Worm (Caenorhabditis elegans) whole organism, young adult: ENCODE results near the gene srx-50.

Experiments used
- B0035.1 ChIP-seq: sonication (generic microtip); optimal IDR thresholded peaks from 2 replicates; lab custom pipeline; 2016; ENCODE audit warnings: missing genetic modification characterization, mild to moderate bottlenecking, missing compliant biosample characterization, missing genotype, missing genetic modification reagents
- B0261.1 ChIP-seq: sonication (generic microtip); optimal IDR thresholded peaks from 2 replicates; lab custom pipeline; 2016; ENCODE audit warnings: mild to moderate bottlenecking, missing genetic modification characterization, moderate library complexity, missing compliant biosample characterization
- F22D6.2 ChIP-seq: sonication (generic microtip); optimal IDR thresholded peaks from 2 replicates; lab custom pipeline; 2016; ENCODE audit warnings: mild to moderate bottlenecking, missing genetic modification characterization, missing compliant biosample characterization
- F37B4.10 ChIP-seq: fragments of 200-800 bp; sonication (Bioruptor generic); IDR thresholded peaks from 2 replicates; pipeline ENCODE4 v1.3.6; 2022; ENCODE audit warnings: missing genetic modification characterization, missing compliant biosample characterization
- K11D2.4 ChIP-seq: fragments of 200-800 bp; sonication (Bioruptor generic); IDR thresholded peaks from 2 replicates; pipeline ENCODE4 v1.3.6; 2022; ENCODE audit warnings: missing genetic modification reagents, missing genetic modification characterization, missing compliant biosample characterization
- T26A5.8 ChIP-seq: sonication (generic microtip); optimal IDR thresholded peaks from 2 replicates; lab custom pipeline; 2016; ENCODE audit warnings: missing genetic modification characterization, missing compliant biosample characterization
- Y53G8AR.9 ChIP-seq: fragments of 200-800 bp; sonication (Bioruptor generic); conservative IDR thresholded peaks from 2 replicates; pipeline ENCODE4 v1.3.6; 2022; ENCODE audit warnings: missing genetic modification reagents, missing genetic modification characterization, missing compliant biosample characterization
- Y79H2A.3 ChIP-seq: fragments of 200-800 bp; sonication (Bioruptor generic); conservative IDR thresholded peaks from 2 replicates; pipeline ENCODE4 v1.3.6; 2022; ENCODE audit warnings: missing genetic modification reagents, missing genetic modification characterization, missing compliant biosample characterization
- Y95B8A.8 ChIP-seq: fragments of 200-800 bp; sonication (Bioruptor generic); IDR thresholded peaks from 2 replicates; pipeline ENCODE4 v1.3.6; 2022; ENCODE audit warnings: missing genetic modification reagents, missing genetic modification characterization, missing compliant biosample characterization
- ZK185.1 ChIP-seq: sonication (generic microtip); optimal IDR thresholded peaks from 2 replicates; lab custom pipeline; 2016; ENCODE audit warnings: mild to moderate bottlenecking, missing genetic modification characterization, missing compliant biosample characterization; ENCODE audit not compliant: poor library complexity, severe bottlenecking
- akir-1 ChIP-seq: fragments of 200-800 bp; sonication (Bioruptor generic); optimal IDR thresholded peaks from 2 replicates; lab custom pipeline; 2018; ENCODE audit warnings: mild to moderate bottlenecking, missing genetic modification characterization, moderate library complexity, missing compliant biosample characterization
- cebp-1 ChIP-seq, 2 experiments: fragments of 200-800 bp in 1 of 2; sonication (Bioruptor generic) in 1 of 2; sonication (generic microtip) in 1 of 2; IDR thresholded peaks in 1 of 2; optimal IDR thresholded peaks in 1 of 2; 2 replicates each; pipeline versions ENCODE4 v1.3.6 to Lab custom; 2017 to 2022; ENCODE audit warnings: missing compliant biosample characterization in 2 of 2, missing genetic modification characterization in 2 of 2, mild to moderate bottlenecking in 1 of 2, missing genetic modification reagents in 1 of 2, moderate library complexity in 1 of 2
- cebp-2 ChIP-seq: fragments of 200-800 bp; sonication (Bioruptor generic); IDR thresholded peaks from 2 replicates; pipeline ENCODE4 v1.3.6; 2022; ENCODE audit warnings: missing genetic modification characterization, missing compliant biosample characterization
- ceh-100 ChIP-seq: fragments of 200-800 bp; sonication (Bioruptor generic); IDR thresholded peaks from 2 replicates; pipeline ENCODE4 v1.3.6; 2022; ENCODE audit warnings: missing genetic modification reagents, missing genetic modification characterization, missing compliant biosample characterization
- ceh-91 ChIP-seq: fragments of 200-800 bp; sonication (Bioruptor generic); IDR thresholded peaks from 2 replicates; pipeline ENCODE4 v1.3.6; 2022; ENCODE audit warnings: missing genetic modification reagents, missing genetic modification characterization, missing compliant biosample characterization
- dpl-1 ChIP-seq: fragments of 150-350 bp; optimal IDR thresholded peaks from 2 replicates; lab custom pipeline; 2014; ENCODE audit warnings: missing biosample characterization, missing genetic modification reagents, missing genetic modification characterization
- efl-1 ChIP-seq: fragments of 150-350 bp; optimal IDR thresholded peaks from 2 replicates; lab custom pipeline; 2014; ENCODE audit warnings: missing biosample characterization, missing genetic modification reagents, missing genetic modification characterization
- egl-18 ChIP-seq: fragments of 200-800 bp; sonication (Bioruptor generic); IDR thresholded peaks from 2 replicates; pipeline ENCODE4 v1.3.6; 2022; ENCODE audit warnings: missing genetic modification reagents, missing genetic modification characterization, missing compliant biosample characterization
- ekl-4 ChIP-seq: fragments of 200-800 bp; sonication (Bioruptor generic); IDR thresholded peaks from 2 replicates; pipeline ENCODE4 v1.3.6; 2022; ENCODE audit warnings: missing genetic modification reagents, missing genetic modification characterization, missing compliant biosample characterization
- fkh-3 ChIP-seq: sonication (generic microtip); optimal IDR thresholded peaks from 2 replicates; lab custom pipeline; 2016; ENCODE audit warnings: mild to moderate bottlenecking, missing genetic modification characterization, missing compliant biosample characterization
- hrde-1 ChIP-seq: sonication (generic microtip); optimal IDR thresholded peaks from 2 replicates; lab custom pipeline; 2016; ENCODE audit warnings: missing genetic modification characterization, mild to moderate bottlenecking, missing compliant biosample characterization, moderate library complexity, missing genotype, missing genetic modification reagents, borderline replicate concordance
- lag-1 ChIP-seq: fragments of 200-800 bp; sonication (Bioruptor generic); IDR thresholded peaks from 2 replicates; pipeline ENCODE4 v1.3.6; 2022; ENCODE audit warnings: missing genetic modification reagents, missing genetic modification characterization, missing compliant biosample characterization
- let-526 ChIP-seq: fragments of 200-800 bp; sonication (Bioruptor generic); IDR thresholded peaks from 2 replicates; pipeline ENCODE4 v1.3.6; 2022; ENCODE audit warnings: missing genetic modification reagents, missing genetic modification characterization, missing compliant biosample characterization
- let-607 ChIP-seq, 2 experiments: fragments of 200-800 bp in 1 of 2; sonication (Bioruptor generic) in 1 of 2; sonication (generic microtip) in 1 of 2; optimal IDR thresholded peaks; 2 replicates each; lab custom pipeline; 2016 to 2018; ENCODE audit warnings: mild to moderate bottlenecking in 2 of 2, missing compliant biosample characterization in 2 of 2, missing genetic modification characterization in 2 of 2, moderate library complexity in 2 of 2, missing genotype in 1 of 2
- lin-40 ChIP-seq: sonication (generic microtip); optimal IDR thresholded peaks from 2 replicates; lab custom pipeline; 2016; ENCODE audit warnings: missing genetic modification characterization, mild to moderate bottlenecking, missing compliant biosample characterization, missing genotype, missing genetic modification reagents
- lin-54 ChIP-seq: fragments of 200-800 bp; sonication (Bioruptor generic); optimal IDR thresholded peaks from 2 replicates; lab custom pipeline; 2018; ENCODE audit warnings: mild to moderate bottlenecking, missing genetic modification characterization, missing compliant biosample characterization
- madf-10 ChIP-seq: sonication (generic microtip); optimal IDR thresholded peaks from 2 replicates; lab custom pipeline; 2016; ENCODE audit warnings: mild to moderate bottlenecking, missing genetic modification characterization, missing compliant biosample characterization
- madf-3 ChIP-seq: fragments of 200-800 bp; sonication (Bioruptor generic); IDR thresholded peaks from 2 replicates; pipeline ENCODE4 v1.3.6; 2022; ENCODE audit warnings: missing genetic modification reagents, missing genetic modification characterization, missing compliant biosample characterization
- madf-8 ChIP-seq: fragments of 200-800 bp; sonication (Bioruptor generic); conservative IDR thresholded peaks from 2 replicates; pipeline ENCODE4 v1.3.6; 2022; ENCODE audit warnings: missing genetic modification reagents, missing genetic modification characterization, missing compliant biosample characterization
- mcd-1 ChIP-seq: fragments of 200-800 bp; sonication (Bioruptor generic); IDR thresholded peaks from 2 replicates; pipeline ENCODE4 v1.3.6; 2022; ENCODE audit warnings: missing genetic modification reagents, missing genetic modification characterization, missing compliant biosample characterization
- mel-28 ChIP-seq: sonication (generic microtip); optimal IDR thresholded peaks from 2 replicates; lab custom pipeline; 2016; ENCODE audit warnings: borderline replicate concordance, mild to moderate bottlenecking, missing genetic modification characterization, missing compliant biosample characterization
- mxl-1 ChIP-seq: sonication (generic microtip); optimal IDR thresholded peaks from 2 replicates; lab custom pipeline; 2016; ENCODE audit warnings: missing genetic modification characterization, missing compliant biosample characterization
- nfyb-1 ChIP-seq: fragments of 200-800 bp; sonication (Bioruptor generic); IDR thresholded peaks from 2 replicates; pipeline ENCODE4 v1.3.6; 2022; ENCODE audit warnings: missing genetic modification reagents, missing genetic modification characterization, missing compliant biosample characterization
- nhr-27 ChIP-seq: fragments of 200-800 bp; sonication (Bioruptor generic); optimal IDR thresholded peaks from 2 replicates; lab custom pipeline; 2018; ENCODE audit warnings: mild to moderate bottlenecking, missing genetic modification characterization, moderate library complexity, missing compliant biosample characterization
- nhr-90 ChIP-seq: sonication (generic microtip); optimal IDR thresholded peaks from 2 replicates; lab custom pipeline; 2016; ENCODE audit warnings: missing genotype, mild to moderate bottlenecking, missing genetic modification characterization, missing compliant biosample characterization
- pbrm-1 ChIP-seq: fragments of 200-800 bp; sonication (Bioruptor generic); IDR thresholded peaks from 2 replicates; pipeline ENCODE4 v1.3.6; 2022; ENCODE audit warnings: missing genetic modification reagents, missing genetic modification characterization, missing compliant biosample characterization
- pha-4 ChIP-seq: fragments of 150-350 bp; sonication (generic microtip); optimal IDR thresholded peaks from 2 replicates; lab custom pipeline; 2014; ENCODE audit warnings: missing biosample characterization, missing genetic modification reagents, missing genetic modification characterization
- rec-8 ChIP-seq, 2 experiments: sonication (generic microtip); optimal IDR thresholded peaks; 2 replicates each; lab custom pipeline; 2016; ENCODE audit warnings: mild to moderate bottlenecking in 2 of 2, missing genetic modification characterization in 2 of 2, missing genetic modification reagents in 2 of 2, missing genotype in 2 of 2, missing biosample characterization in 1 of 2, missing compliant biosample characterization in 1 of 2, moderate library complexity in 1 of 2
- repo-1 ChIP-seq: sonication (generic microtip); optimal IDR thresholded peaks from 2 replicates; lab custom pipeline; 2017; ENCODE audit warnings: mild to moderate bottlenecking, missing genetic modification characterization, missing compliant biosample characterization
- snpc-1.1 ChIP-seq: sonication (generic microtip); optimal IDR thresholded peaks from 2 replicates; lab custom pipeline; 2017; ENCODE audit warnings: missing genetic modification characterization, mild to moderate bottlenecking, missing compliant biosample characterization, antibody characterized with exemption, moderate library complexity, missing genotype, missing genetic modification reagents; ENCODE audit not compliant: insufficient read depth
- snpc-3.4 ChIP-seq: sonication (generic microtip); optimal IDR thresholded peaks from 2 replicates; lab custom pipeline; 2017; ENCODE audit warnings: missing genetic modification characterization, mild to moderate bottlenecking, missing compliant biosample characterization, antibody characterized with exemption, moderate library complexity, missing genotype, missing genetic modification reagents
- sptf-2 ChIP-seq: fragments of 200-800 bp; sonication (Bioruptor generic); optimal IDR thresholded peaks from 2 replicates; lab custom pipeline; 2018; ENCODE audit warnings: mild to moderate bottlenecking, missing genetic modification characterization, missing compliant biosample characterization
- tbp1 ChIP-seq: fragments of 200-800 bp; sonication (Bioruptor generic); optimal IDR thresholded peaks from 2 replicates; lab custom pipeline; 2018; ENCODE audit warnings: mild to moderate bottlenecking, missing genetic modification characterization, missing compliant biosample characterization
- tlf-1 ChIP-seq: fragments of 200-800 bp; sonication (Bioruptor generic); optimal IDR thresholded peaks from 2 replicates; lab custom pipeline; 2018; ENCODE audit warnings: mild to moderate bottlenecking, missing genetic modification characterization, missing compliant biosample characterization
- ztf-18 ChIP-seq: sonication (generic microtip); optimal IDR thresholded peaks from 2 replicates; lab custom pipeline; 2016; ENCODE audit warnings: missing genotype, mild to moderate bottlenecking, missing genetic modification characterization, missing compliant biosample characterization
- ztf-22 ChIP-seq: fragments of 200-800 bp; sonication (Bioruptor generic); optimal IDR thresholded peaks from 2 replicates; lab custom pipeline; 2018; ENCODE audit warnings: mild to moderate bottlenecking, missing genetic modification characterization, moderate library complexity, missing compliant biosample characterization
- ztf-28 ChIP-seq: fragments of 200-800 bp; sonication (Bioruptor generic); IDR thresholded peaks from 2 replicates; pipeline ENCODE4 v1.3.6; 2022; ENCODE audit warnings: missing genetic modification reagents, missing genetic modification characterization, missing compliant biosample characterization

srx-50 gene

ce11 chrIV:7103211-7103679, 45.5 kb downstream of the srx-50 start, which contains the start of the genes rde-8 and ZC477.3 (continued):
- no peak for TF ChIP-seq ceh-100 (GFP tag; lab: Robert Waterston, UW)
- no peak for TF ChIP-seq sptf-2 (GFP tag; lab: Kevin White, UChicago)
- TF ChIP-seq egl-18 (GFP tag; lab: Robert Waterston, UW) = no peak
- no peak for TF ChIP-seq madf-10 (tag; lab: Kevin White, UChicago)
- TF ChIP-seq ztf-28 (GFP tag; lab: Robert Waterston, UW) = no peak
- TF ChIP-seq T26A5.8 (tag; lab: Kevin White, UChicago) = no peak
- TF ChIP-seq let-526 (GFP tag; lab: Robert Waterston, UW) = no peak
- no peak for TF ChIP-seq akir-1 (GFP tag; lab: Kevin White, UChicago)
- 0 out of 2 replicates have a peak, but pooled peaks have one; percentile 36 for TF ChIP-seq pbrm-1 (GFP tag; lab: Robert Waterston, UW)
- no peak for TF ChIP-seq B0035.1 (tag; lab: Kevin White, UChicago)
- TF ChIP-seq ztf-18 (tag; lab: Kevin White, UChicago) = peak; percentile 95
- TF ChIP-seq ekl-4 (GFP tag; lab: Robert Waterston, UW) = 0 out of 2 replicates have a peak, but pooled peaks have one; percentile 8
- no peak for TF ChIP-seq lag-1
- no peak for TF ChIP-seq Y95B8A.8 (GFP tag; lab: Robert Waterston, UW)
- TF ChIP-seq dpl-1 (GFP tag; lab: Kevin White, UChicago) = peak; percentile 36
- no peak for TF ChIP-seq fkh-3 (tag; lab: Kevin White, UChicago)
- 0 out of 2 replicates have a peak, but pooled peaks have one; percentile 29 for TF ChIP-seq nfyb-1
- TF ChIP-seq mcd-1 = peak; percentile 79
- peak; percentile 27; the same call in 1 of the 2 replicates for TF ChIP-seq K11D2.4
- no peak for TF ChIP-seq F37B4.10 (GFP tag; lab: Robert Waterston, UW)
- 0 out of 2 replicates have a peak, but pooled peaks have one; percentile 1 for TF ChIP-seq madf-3 (GFP tag; lab: Robert Waterston, UW)
- no peak for TF ChIP-seq rec-8 (tag; optimal IDR thresholded peaks at IDR 0.05; lab: Kevin White, UChicago)
- TF ChIP-seq lin-54 = peak; percentile 74
- 0 out of 2 replicates have a peak, but pooled peaks have one; percentile 30 for TF ChIP-seq Y53G8AR.9
- TF ChIP-seq lin-40 (tag; lab: Kevin White, UChicago) = peak; percentile 76
- TF ChIP-seq let-607 (tag; optimal IDR thresholded peaks at IDR 0.05; lab: Kevin White, UChicago) = no peak
- peak; percentile 48 for TF ChIP-seq snpc-3.4
- no peak for TF ChIP-seq mel-28 (tag; lab: Kevin White, UChicago)
- no peak for TF ChIP-seq ztf-22
- TF ChIP-seq repo-1 = no peak
- no peak for TF ChIP-seq madf-8 (GFP tag; lab: Robert Waterston, UW)
- TF ChIP-seq ceh-91 = no peak
- no peak for TF ChIP-seq mxl-1 (tag; lab: Kevin White, UChicago)
- TF ChIP-seq cebp-2 (GFP tag; lab: Robert Waterston, UW) = no peak
- peak; percentile 31 for TF ChIP-seq ZK185.1 (tag; lab: Kevin White, UChicago)
- TF ChIP-seq tbp1 (GFP tag; lab: Kevin White, UChicago) = peak; percentile 26
- TF ChIP-seq F22D6.2 (tag; lab: Kevin White, UChicago) = no peak
- TF ChIP-seq efl-1 = peak; percentile 12
- TF ChIP-seq hrde-1 (tag; lab: Kevin White, UChicago) = no peak
- TF ChIP-seq snpc-1.1 = peak; percentile 10
- no peak for TF ChIP-seq B0261.1 (tag; lab: Kevin White, UChicago)
- TF ChIP-seq nhr-27 (tag; lab: Kevin White, UChicago) = no peak
- no peak for TF ChIP-seq cebp-1 (GFP tag; IDR thresholded peaks at IDR 0.05; lab: Robert Waterston, UW)
- TF ChIP-seq cebp-1 (tag; optimal IDR thresholded peaks at IDR 0.05; lab: Kevin White, UChicago) = no peak
- peak; percentile 31 for TF ChIP-seq tlf-1 (GFP tag; lab: Kevin White, UChicago)
- no peak for TF ChIP-seq pha-4 (tag; lab: Kevin White, UChicago)
- TF ChIP-seq nhr-90 (tag; lab: Kevin White, UChicago) = no peak
- no peak for TF ChIP-seq Y79H2A.3 (GFP tag; lab: Robert Waterston, UW)
